Worm (Caenorhabditis elegans) whole organism, L1 larva: ENCODE measurements around the gene catp-7.

Source experiments
- C04F5.9 ChIP-seq: sonication (generic microtip); optimal IDR thresholded peaks from 2 replicates; lab custom pipeline; 2016; ENCODE audit warnings: missing genetic modification characterization, missing compliant biosample characterization
- C16A3.4 ChIP-seq: fragments of 150-350 bp; optimal IDR thresholded peaks from 2 replicates; lab custom pipeline; 2014; ENCODE audit warnings: missing biosample characterization, missing genetic modification characterization
- C34B4.2 ChIP-seq: sonication (generic microtip); optimal IDR thresholded peaks from 2 replicates; lab custom pipeline; 2017; ENCODE audit warnings: mild to moderate bottlenecking, missing genetic modification characterization, missing compliant biosample characterization
- F16B12.6 ChIP-seq: fragments of 150-350 bp; optimal IDR thresholded peaks from 2 replicates; lab custom pipeline; 2014; ENCODE audit warnings: missing biosample characterization, missing genetic modification characterization
- Y116A8C.19 ChIP-seq: sonication (generic microtip); optimal IDR thresholded peaks from 2 replicates; lab custom pipeline; 2016; ENCODE audit warnings: missing compliant biosample characterization, missing genetic modification characterization, borderline replicate concordance
- ama-1 ChIP-seq: fragments of 150-350 bp; optimal IDR thresholded peaks from 2 replicates; lab custom pipeline; 2014
- blmp-1 ChIP-seq: fragments of 150-350 bp; optimal IDR thresholded peaks from 2 replicates; lab custom pipeline; 2014; ENCODE audit warnings: missing biosample characterization, missing genetic modification characterization
- ceh-63 ChIP-seq: fragments of 200-800 bp; sonication (Bioruptor generic); optimal IDR thresholded peaks from 2 replicates; lab custom pipeline; 2018; ENCODE audit warnings: mild to moderate bottlenecking, missing genetic modification characterization, missing compliant biosample characterization
- ceh-82 ChIP-seq, 3 experiments: fragments of 150-350 bp in 1 of 3; sonication (generic microtip) in 2 of 3; optimal IDR thresholded peaks; 2 replicates each; lab custom pipeline; 2014 to 2017; ENCODE audit warnings: missing biosample characterization in 3 of 3, missing genetic modification characterization in 3 of 3
- ceh-88 ChIP-seq: fragments of 200-800 bp; sonication (Bioruptor generic); IDR thresholded peaks from 2 replicates; pipeline ENCODE4 v1.3.6; 2022; ENCODE audit warnings: missing genetic modification characterization, missing compliant biosample characterization
- ceh-90 ChIP-seq: sonication (generic microtip); optimal IDR thresholded peaks from 2 replicates; lab custom pipeline; 2016; ENCODE audit warnings: missing genetic modification characterization, missing compliant biosample characterization
- ces-1 ChIP-seq: fragments of 150-350 bp; optimal IDR thresholded peaks from 2 replicates; lab custom pipeline; 2014; ENCODE audit warnings: missing biosample characterization, missing genetic modification reagents, missing genetic modification characterization
- dpl-1 ChIP-seq, 3 experiments: fragments of 150-350 bp in 2 of 3; sonication (generic microtip) in 1 of 3; optimal IDR thresholded peaks; 2 replicates each; lab custom pipeline; 2014 to 2017; ENCODE audit warnings: missing biosample characterization in 3 of 3, missing genetic modification characterization in 3 of 3, missing genetic modification reagents in 3 of 3
- efl-1 ChIP-seq, 4 experiments: fragments of 150-350 bp; optimal IDR thresholded peaks in 3 of 4; peaks in 1 of 4; 1 replicate in 1 of 4; 2 replicates in 3 of 4; lab custom pipeline; 2014; ENCODE audit warnings: missing biosample characterization in 2 of 4, missing genetic modification characterization in 2 of 4, missing genetic modification reagents in 2 of 4
- elt-2 ChIP-seq: sonication (generic microtip); optimal IDR thresholded peaks from 2 replicates; lab custom pipeline; 2016; ENCODE audit warnings: missing genetic modification characterization, mild to moderate bottlenecking, inconsistent platforms, missing compliant biosample characterization, missing genetic modification reagents
- elt-3 ChIP-seq, 6 experiments: fragments of 150-350 bp in 1 of 6; sonication (generic microtip); optimal IDR thresholded peaks; 2 replicates each; lab custom pipeline; 2017 to 2018; ENCODE audit warnings: missing biosample characterization in 6 of 6, missing genetic modification characterization in 6 of 6, inconsistent platforms in 1 of 6
- ets-5 ChIP-seq: fragments of 200-800 bp; sonication (Bioruptor generic); IDR thresholded peaks from 2 replicates; pipeline ENCODE4 v1.3.6; 2022; ENCODE audit warnings: missing genetic modification characterization, missing compliant biosample characterization
- fkh-4 ChIP-seq: sonication (generic microtip); optimal IDR thresholded peaks from 2 replicates; lab custom pipeline; 2016; ENCODE audit warnings: missing compliant biosample characterization, missing genetic modification characterization, borderline replicate concordance
- fkh-8 ChIP-seq: sonication (generic microtip); optimal IDR thresholded peaks from 2 replicates; lab custom pipeline; 2016; ENCODE audit warnings: mild to moderate bottlenecking, missing genetic modification characterization, missing compliant biosample characterization
- grh-1 ChIP-seq: fragments of 200-800 bp; sonication (Bioruptor generic); IDR thresholded peaks from 2 replicates; pipeline ENCODE4 v1.3.6; 2022; ENCODE audit warnings: missing genetic modification reagents, missing genetic modification characterization, missing compliant biosample characterization
- hlh-17 ChIP-seq: fragments of 200-800 bp; sonication (Bioruptor generic); optimal IDR thresholded peaks from 2 replicates; lab custom pipeline; 2018; ENCODE audit warnings: missing genetic modification characterization, mild to moderate bottlenecking, missing compliant biosample characterization, moderate library complexity, borderline replicate concordance
- hlh-4 ChIP-seq: sonication (generic microtip); optimal IDR thresholded peaks from 2 replicates; lab custom pipeline; 2016; ENCODE audit warnings: mild to moderate bottlenecking, missing genetic modification characterization, missing compliant biosample characterization
- irx-1 ChIP-seq: sonication (generic microtip); optimal IDR thresholded peaks from 2 replicates; lab custom pipeline; 2016; ENCODE audit warnings: missing genetic modification characterization, missing compliant biosample characterization
- lin-13 ChIP-seq: fragments of 150-350 bp; optimal IDR thresholded peaks from 2 replicates; lab custom pipeline; 2014; ENCODE audit warnings: missing biosample characterization, missing genetic modification reagents, missing genetic modification characterization
- lin-14 ChIP-seq: fragments of 200-800 bp; sonication (Bioruptor generic); optimal IDR thresholded peaks from 2 replicates; lab custom pipeline; 2018; ENCODE audit warnings: mild to moderate bottlenecking, missing genetic modification characterization, moderate library complexity, missing compliant biosample characterization
- lin-35 ChIP-seq, 2 experiments: fragments of 150-350 bp; optimal IDR thresholded peaks; 2 replicates each; lab custom pipeline; 2014; ENCODE audit warnings: missing biosample characterization in 2 of 2, missing genetic modification characterization in 2 of 2, missing genetic modification reagents in 2 of 2
- lir-3 ChIP-seq: sonication (generic microtip); optimal IDR thresholded peaks from 2 replicates; lab custom pipeline; 2016; ENCODE audit warnings: mild to moderate bottlenecking, missing genetic modification characterization, moderate library complexity, missing compliant biosample characterization; ENCODE audit not compliant: poor library complexity
- lsy-2 ChIP-seq, 2 experiments: fragments of 150-350 bp; optimal IDR thresholded peaks; 2 replicates each; lab custom pipeline; 2014; ENCODE audit warnings: missing biosample characterization in 2 of 2, missing genetic modification characterization in 2 of 2
- mab-9 ChIP-seq: fragments of 200-800 bp; sonication (Bioruptor generic); IDR thresholded peaks from 2 replicates; pipeline ENCODE4 v1.3.6; 2022; ENCODE audit warnings: missing genetic modification reagents, missing genetic modification characterization, missing compliant biosample characterization
- mep-1 ChIP-seq: fragments of 150-350 bp; optimal IDR thresholded peaks from 2 replicates; lab custom pipeline; 2014; ENCODE audit warnings: missing biosample characterization, missing genetic modification characterization
- nhr-20 ChIP-seq: sonication (generic microtip); optimal IDR thresholded peaks from 2 replicates; lab custom pipeline; 2016; ENCODE audit warnings: mild to moderate bottlenecking, missing genetic modification characterization, missing compliant biosample characterization
- nhr-28 ChIP-seq: fragments of 150-350 bp; optimal IDR thresholded peaks from 2 replicates; lab custom pipeline; 2014; ENCODE audit warnings: missing biosample characterization, missing genetic modification characterization
- nhr-71 ChIP-seq: sonication (generic microtip); optimal IDR thresholded peaks from 2 replicates; lab custom pipeline; 2016; ENCODE audit warnings: mild to moderate bottlenecking, missing genetic modification characterization, moderate library complexity, missing compliant biosample characterization
- nhr-76 ChIP-seq: sonication (generic microtip); optimal IDR thresholded peaks from 2 replicates; lab custom pipeline; 2017; ENCODE audit warnings: missing biosample characterization, missing genetic modification characterization
- nhr-77 ChIP-seq: fragments of 150-350 bp; optimal IDR thresholded peaks from 2 replicates; lab custom pipeline; 2014; ENCODE audit warnings: missing biosample characterization, missing genetic modification characterization
- nhr-84 ChIP-seq: sonication (generic microtip); optimal IDR thresholded peaks from 2 replicates; lab custom pipeline; 2017; ENCODE audit warnings: missing biosample characterization, missing genetic modification characterization
- nhr-85 ChIP-seq: sonication (generic microtip); peaks from one replicate; lab custom pipeline; 2016; ENCODE audit warnings: missing genetic modification characterization, inconsistent platforms, missing compliant biosample characterization
- nhr-90 ChIP-seq: sonication (generic microtip); optimal IDR thresholded peaks from 2 replicates; lab custom pipeline; 2016; ENCODE audit warnings: mild to moderate bottlenecking, missing genetic modification characterization, missing compliant biosample characterization; ENCODE audit not compliant: poor library complexity
- pag-3 ChIP-seq: sonication (generic microtip); optimal IDR thresholded peaks from 2 replicates; lab custom pipeline; 2017; ENCODE audit warnings: missing genetic modification characterization, mild to moderate bottlenecking, missing compliant biosample characterization, antibody characterized with exemption, borderline replicate concordance; ENCODE audit not compliant: insufficient read depth
- pax-3 ChIP-seq: fragments of 200-800 bp; sonication (Bioruptor generic); optimal IDR thresholded peaks from 2 replicates; lab custom pipeline; 2018; ENCODE audit warnings: mild to moderate bottlenecking, missing genetic modification characterization, moderate library complexity, missing compliant biosample characterization
- skn-1 ChIP-seq: fragments of 150-350 bp; optimal IDR thresholded peaks from 2 replicates; lab custom pipeline; 2014; ENCODE audit warnings: missing biosample characterization, missing genetic modification characterization
- sox-4 ChIP-seq: sonication (generic microtip); optimal IDR thresholded peaks from 2 replicates; lab custom pipeline; 2016; ENCODE audit warnings: missing genetic modification characterization, missing compliant biosample characterization
- sup-37 ChIP-seq: fragments of 200-800 bp; sonication (Bioruptor generic); optimal IDR thresholded peaks from 2 replicates; lab custom pipeline; 2018; ENCODE audit warnings: mild to moderate bottlenecking, missing genetic modification characterization, missing compliant biosample characterization
- swsn-7 ChIP-seq: sonication (generic microtip); optimal IDR thresholded peaks from 2 replicates; lab custom pipeline; 2016; ENCODE audit warnings: missing genetic modification characterization, missing compliant biosample characterization
- tlp-1 ChIP-seq: fragments of 150-350 bp; optimal IDR thresholded peaks from 2 replicates; lab custom pipeline; 2014; ENCODE audit warnings: missing biosample characterization, missing genetic modification characterization
- unc-130 ChIP-seq: fragments of 150-350 bp; optimal IDR thresholded peaks from 2 replicates; lab custom pipeline; 2017; ENCODE audit warnings: missing biosample characterization, missing genetic modification characterization, inconsistent platforms
- unc-30 ChIP-seq: sonication (generic microtip); optimal IDR thresholded peaks from 2 replicates; lab custom pipeline; 2017; ENCODE audit warnings: missing biosample characterization, missing genetic modification characterization
- unc-86 ChIP-seq: sonication (generic microtip); optimal IDR thresholded peaks from 2 replicates; lab custom pipeline; 2016; ENCODE audit warnings: missing genetic modification characterization, missing compliant biosample characterization
- unc-98 ChIP-seq: fragments of 200-800 bp; sonication (Bioruptor generic); IDR thresholded peaks from 2 replicates; pipeline ENCODE4 v1.3.6; 2022; ENCODE audit warnings: missing genetic modification characterization, missing compliant biosample characterization
- xbp-1 ChIP-seq: sonication (generic microtip); optimal IDR thresholded peaks from 2 replicates; lab custom pipeline; 2016; ENCODE audit warnings: missing genetic modification characterization, missing compliant biosample characterization
- zag-1 ChIP-seq: fragments of 150-350 bp; optimal IDR thresholded peaks from 2 replicates; lab custom pipeline; 2014; ENCODE audit warnings: missing biosample characterization, missing genetic modification characterization
- zip-4 ChIP-seq: fragments of 200-800 bp; sonication (Bioruptor generic); optimal IDR thresholded peaks from 2 replicates; lab custom pipeline; 2018; ENCODE audit warnings: mild to moderate bottlenecking, missing genetic modification characterization, moderate library complexity, missing compliant biosample characterization
- ztf-4 ChIP-seq: fragments of 150-350 bp; optimal IDR thresholded peaks from 2 replicates; lab custom pipeline; 2014; ENCODE audit warnings: missing biosample characterization, missing genetic modification characterization

catp-7 gene

ce11 chrIV:8627328-8627727 is 41.5 kb downstream of the catp-7 start, which contains the start of gene F42A9.11 (continued):
- TF ChIP-seq F16B12.6 (tag; lab: Kevin White, UChicago) (no peak), lin-13 (no peak), lin-35 (GFP tag; optimal IDR thresholded peaks at IDR 0.05; lab: Kevin White, UChicago) (peak in 1 of 2 experiments; percentile 47), tlp-1 (tag; lab: Kevin White, UChicago) (no peak), C34B4.2 (tag; lab: Kevin White, UChicago) (no peak), ceh-90 (tag; lab: Kevin White, UChicago) (no peak), nhr-85 (tag; lab: Kevin White, UChicago) (peak; percentile 88), Y116A8C.19 (tag; lab: Kevin White, UChicago) (no peak), sup-37 (GFP tag; lab: Kevin White, UChicago) (no peak), unc-98 (GFP tag; lab: Robert Waterston, UW) (no peak), nhr-76 (no peak), nhr-28 (tag; lab: Kevin White, UChicago) (no peak), ama-1 (lab: Kevin White, UChicago) (no peak), zag-1 (no peak), nhr-84 (tag; lab: Kevin White, UChicago) (no peak), fkh-8 (no peak), pag-3 (tag; lab: Kevin White, UChicago) (no peak), mab-9 (GFP tag; lab: Robert Waterston, UW) (no peak), nhr-90 (peak; percentile 29), zip-4 (no peak), lin-14 (peak; percentile 86), dpl-1 (GFP tag; optimal IDR thresholded peaks at IDR 0.05; lab: Kevin White, UChicago) (peak in 2 of 3 experiments; percentile 19), fkh-4 (tag; lab: Kevin White, UChicago) (no peak), swsn-7 (peak; percentile 22), elt-3 (tag; optimal IDR thresholded peaks at IDR 0.05; lab: Kevin White, UChicago) (peak in 1 of 6 experiments; percentile 27), sox-4 (tag; lab: Kevin White, UChicago) (no peak), C16A3.4 (tag; lab: Kevin White, UChicago) (no peak), pax-3 (no peak), mep-1 (tag; lab: Kevin White, UChicago) (peak; percentile 24), unc-86 (no peak), hlh-4 (tag; lab: Kevin White, UChicago) (no peak), efl-1 (optimal IDR thresholded peaks at IDR 0.05; lab: Kevin White, UChicago) (peak in 1 of 2 experiments; percentile 18), efl-1 (GFP tag; optimal IDR thresholded peaks at IDR 0.05 in 1 of 2; lab: Kevin White, UChicago) (no peak), ceh-63 (GFP tag; lab: Kevin White, UChicago) (no peak), ztf-4 (tag; lab: Kevin White, UChicago) (no peak), ces-1 (GFP tag; lab: Kevin White, UChicago) (no peak), unc-30 (no peak), grh-1 (no peak), lsy-2 (tag; optimal IDR thresholded peaks at IDR 0.05; lab: Kevin White, UChicago) (peak in 1 of 2 experiments; percentile 49), ceh-82 (tag; optimal IDR thresholded peaks at IDR 0.05; lab: Kevin White, UChicago) (peak in 2 of 3 experiments; percentile 7 to 17), nhr-77 (tag; lab: Kevin White, UChicago) (peak; percentile 59), nhr-71 (tag; lab: Kevin White, UChicago) (peak; percentile 54), ceh-88 (no peak), irx-1 (tag; lab: Kevin White, UChicago) (no peak), lir-3 (tag; lab: Kevin White, UChicago) (no peak), unc-130 (no peak), blmp-1 (tag; lab: Kevin White, UChicago) (peak; percentile 63), elt-2 (tag; lab: Kevin White, UChicago) (no peak), xbp-1 (tag; lab: Kevin White, UChicago) (peak; percentile 9), hlh-17 (GFP tag; lab: Kevin White, UChicago) (no peak), C04F5.9 (tag; lab: Kevin White, UChicago) (no peak), nhr-20 (tag; lab: Kevin White, UChicago) (peak; percentile 56), ets-5 (GFP tag; lab: Robert Waterston, UW) (no peak), skn-1 (tag; lab: Kevin White, UChicago) (peak; percentile 48)
